Worm (Caenorhabditis elegans): ENCODE measurements around the gene cdr-4.

cdr-4 gene

ce11 chrV:12417277-12417676 is 8.9 kb upstream of the cdr-4 start, which contains the start of gene cdr-3:
cdr-3 (minus strand) TSS chrV:12417377.
- TF ChIP-seq him-1 (tag; optimal IDR thresholded peaks at IDR 0.05) = no peak
- TF ChIP-seq dao-5 (tag; optimal IDR thresholded peaks at IDR 0.05) = no peak
- TF ChIP-seq W03F9.2 (tag; optimal IDR thresholded peaks at IDR 0.05) = no peak

DNA sequence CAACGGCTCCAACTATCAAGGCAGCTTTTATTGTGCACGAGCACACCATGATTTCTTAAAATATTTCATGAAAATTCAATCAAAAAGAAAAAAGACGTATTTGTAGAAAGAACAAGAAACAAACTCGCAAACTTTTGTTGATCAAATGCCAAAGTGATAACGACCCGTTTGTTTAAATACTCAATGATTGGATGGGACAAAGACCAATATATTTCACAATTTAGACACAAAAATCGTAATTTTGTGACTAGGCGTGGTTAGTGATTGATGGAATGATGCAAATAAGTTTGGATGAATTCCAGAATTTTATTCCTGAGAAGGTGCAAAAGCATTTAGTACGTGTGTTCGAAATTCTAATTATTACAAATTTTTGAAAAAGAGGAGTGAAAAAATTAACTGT is 7.2 kb upstream of the cdr-4 start, which contains the start of gene cdr-2:
Gene cdr-2, minus strand, starts transcription at position 54 of the 400 bp plus-strand sequence.
- TF ChIP-seq him-1 (tag; optimal IDR thresholded peaks at IDR 0.05) (no peak), dao-5 (tag; optimal IDR thresholded peaks at IDR 0.05) (no peak), W03F9.2 (tag; optimal IDR thresholded peaks at IDR 0.05) (no peak)

DNA sequence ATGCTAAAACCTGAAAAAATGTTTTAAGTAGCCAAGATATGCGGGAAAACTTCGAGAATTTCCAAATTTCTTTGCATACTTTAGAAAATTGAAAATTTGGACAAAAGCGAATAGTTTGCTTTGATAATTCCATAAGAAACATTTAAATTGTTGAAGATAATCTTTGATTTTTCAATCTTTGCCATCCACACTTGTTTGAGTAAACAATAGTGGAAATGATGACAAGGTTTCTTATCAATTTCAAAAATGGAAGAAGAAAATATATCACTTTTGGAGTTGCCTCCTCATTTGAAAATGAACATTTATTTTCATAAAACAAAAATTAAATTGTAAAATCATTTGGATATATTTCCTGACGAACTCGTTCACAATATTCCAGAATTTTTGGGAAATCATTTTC is 5.9 kb upstream of the cdr-4 start:
- TF ChIP-seq dao-5 (tag; optimal IDR thresholded peaks at IDR 0.05) (no peak), him-1 (tag; optimal IDR thresholded peaks at IDR 0.05) (no peak), W03F9.2 (tag; optimal IDR thresholded peaks at IDR 0.05) (no peak)

DNA sequence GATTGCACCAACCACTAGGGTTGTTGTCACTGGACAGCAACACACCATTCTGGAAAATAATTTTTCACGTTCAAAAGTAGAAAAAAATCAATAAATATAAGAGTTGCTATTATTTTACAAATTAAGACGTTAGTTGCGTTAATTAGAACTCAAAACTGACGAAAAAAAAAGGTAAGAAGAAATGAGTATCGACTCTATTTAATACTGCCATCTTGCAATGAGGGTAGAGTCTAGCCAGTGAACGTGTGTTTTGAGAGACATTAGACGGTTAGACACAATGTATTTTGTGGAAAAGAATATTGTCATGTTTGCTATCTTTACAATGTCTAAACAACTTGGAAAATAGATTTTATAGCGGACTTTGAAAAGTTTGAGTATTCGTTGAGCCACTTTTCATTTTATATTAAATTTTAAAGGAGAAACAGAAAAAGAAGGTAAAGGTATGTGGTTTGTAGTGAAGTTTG is 5.3 kb upstream of the cdr-4 start, which contains the start of gene cdr-6:
Gene cdr-6, minus strand, starts transcription at position 51 of the 464 bp plus-strand sequence.
- TF ChIP-seq him-1 (tag; optimal IDR thresholded peaks at IDR 0.05) (no peak), W03F9.2 (tag; optimal IDR thresholded peaks at IDR 0.05) (no peak), dao-5 (tag; optimal IDR thresholded peaks at IDR 0.05) (no peak)

- TF ChIP-seq dao-5 (tag; optimal IDR thresholded peaks at IDR 0.05) = no peak
- TF ChIP-seq him-1 (tag; optimal IDR thresholded peaks at IDR 0.05) = no peak
- TF ChIP-seq W03F9.2 (tag; optimal IDR thresholded peaks at IDR 0.05) = no peak
Observed at ce11 chrV:12412321-12412720, 3.9 kb upstream of the cdr-4 start.

- TF ChIP-seq dao-5 (tag; optimal IDR thresholded peaks at IDR 0.05) = no peak
- no peak for TF ChIP-seq him-1 (tag; optimal IDR thresholded peaks at IDR 0.05)
- no peak for TF ChIP-seq W03F9.2 (tag; optimal IDR thresholded peaks at IDR 0.05)
Observed at ce11 chrV:12411909-12412308, 3.5 kb upstream of the cdr-4 start, which contains the start of gene cdr-7. cdr-7 (minus strand) TSS chrV:12412113.

ce11 chrV:12410416-12411001 is 2.1 kb upstream of the cdr-4 start, which contains the start of gene hrg-2:
hrg-2 (minus strand) TSS chrV:12410513.
- TF ChIP-seq W03F9.2 (tag; optimal IDR thresholded peaks at IDR 0.05) = no peak
- no peak for TF ChIP-seq dao-5 (tag; optimal IDR thresholded peaks at IDR 0.05)

DNA sequence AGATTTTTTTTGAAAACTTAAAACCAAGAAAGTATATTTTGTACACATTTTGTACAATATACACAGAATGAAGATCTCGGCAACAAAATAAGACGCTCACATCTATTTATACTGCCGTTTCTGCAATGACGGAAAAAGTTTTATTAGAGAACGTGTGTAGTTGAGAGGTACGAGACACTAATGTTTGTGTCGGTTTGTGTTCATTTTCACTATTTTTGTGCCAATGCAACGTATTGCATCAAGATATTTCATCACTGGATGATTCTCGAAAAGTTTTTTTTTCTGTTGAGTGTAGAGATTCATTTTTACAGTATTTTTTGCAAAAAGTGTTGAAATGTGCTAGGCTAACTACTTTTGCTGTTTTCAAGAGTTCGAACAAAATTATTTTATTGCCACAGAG is 571 bp upstream of the cdr-4 start:
- TF ChIP-seq W03F9.2 (tag; optimal IDR thresholded peaks at IDR 0.05) = no peak
- no peak for TF ChIP-seq him-1 (tag; optimal IDR thresholded peaks at IDR 0.05)
- TF ChIP-seq dao-5 (tag; optimal IDR thresholded peaks at IDR 0.05) = no peak

DNA sequence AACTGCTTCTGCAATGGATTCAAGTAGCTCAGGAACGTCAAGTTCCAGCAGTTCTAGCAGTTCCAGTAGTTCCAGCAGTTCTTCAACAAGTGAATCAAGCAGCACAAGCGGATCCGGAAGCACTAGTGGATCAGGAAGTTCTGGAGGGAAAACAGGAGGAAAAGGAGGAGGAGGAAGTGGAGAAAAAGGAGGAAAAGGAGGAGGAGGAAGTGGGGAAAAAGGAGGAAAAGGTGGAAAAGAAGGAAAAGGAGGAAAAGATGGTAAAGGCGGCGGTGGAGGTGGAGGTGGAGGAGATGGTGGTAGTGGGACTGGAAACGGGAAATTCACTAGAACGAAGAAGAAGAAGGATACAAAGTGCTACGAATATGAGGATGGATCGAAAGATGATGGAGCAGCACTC is 1.9 kb downstream of the cdr-4 start:
- no peak for TF ChIP-seq W03F9.2 (tag; optimal IDR thresholded peaks at IDR 0.05)

DNA sequence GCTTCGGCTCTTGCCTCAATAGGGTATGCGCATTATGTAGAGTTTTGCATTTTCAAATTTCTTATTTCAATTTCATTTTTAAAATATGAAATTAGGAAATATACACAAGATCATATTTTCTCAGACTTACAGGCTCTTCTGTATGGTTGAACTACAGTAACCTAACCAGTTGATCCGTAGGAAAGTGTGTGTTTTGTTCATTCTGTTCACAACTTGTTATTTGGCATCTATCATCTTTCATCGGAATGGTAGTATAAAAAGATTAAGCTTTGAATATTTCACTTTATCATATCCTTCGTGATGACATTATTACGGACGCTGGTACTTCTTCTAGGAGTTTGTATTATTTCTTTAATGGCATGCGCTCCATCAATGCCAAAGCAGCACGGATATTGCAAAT is 2.5 kb downstream of the cdr-4 start, which contains the start of gene K01D12.10:
Gene K01D12.10, plus strand, starts transcription at position 301 of the 400 bp plus-strand sequence.
- no peak for TF ChIP-seq him-1 (tag; optimal IDR thresholded peaks at IDR 0.05)
- no peak for TF ChIP-seq dao-5 (tag; optimal IDR thresholded peaks at IDR 0.05)
- no peak for TF ChIP-seq W03F9.2 (tag; optimal IDR thresholded peaks at IDR 0.05)

DNA sequence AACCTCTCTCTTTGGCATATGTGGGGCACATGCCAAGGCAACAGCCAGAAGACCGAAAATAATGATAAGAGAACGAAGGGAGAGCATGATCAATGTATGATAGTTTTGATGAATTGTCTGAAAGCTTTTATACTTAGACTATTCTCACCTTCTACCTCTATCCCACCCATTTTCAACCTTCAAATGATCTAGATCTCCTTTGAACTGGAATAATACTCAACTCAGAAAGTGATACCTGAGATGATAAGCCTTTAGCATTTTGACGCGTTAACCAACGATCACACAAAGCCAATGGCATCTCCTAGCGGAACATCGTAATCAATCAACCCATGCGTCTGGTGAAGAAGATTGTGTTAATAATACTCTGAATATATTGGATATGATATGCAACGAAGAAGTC is 3.9 kb downstream of the cdr-4 start, which contains the start of gene K01D12.9:
Gene K01D12.9, minus strand, starts transcription at position 101 of the 400 bp plus-strand sequence.
- TF ChIP-seq W03F9.2 (tag; optimal IDR thresholded peaks at IDR 0.05) (no peak), him-1 (tag; optimal IDR thresholded peaks at IDR 0.05) (no peak), dao-5 (tag; optimal IDR thresholded peaks at IDR 0.05) (no peak)

DNA sequence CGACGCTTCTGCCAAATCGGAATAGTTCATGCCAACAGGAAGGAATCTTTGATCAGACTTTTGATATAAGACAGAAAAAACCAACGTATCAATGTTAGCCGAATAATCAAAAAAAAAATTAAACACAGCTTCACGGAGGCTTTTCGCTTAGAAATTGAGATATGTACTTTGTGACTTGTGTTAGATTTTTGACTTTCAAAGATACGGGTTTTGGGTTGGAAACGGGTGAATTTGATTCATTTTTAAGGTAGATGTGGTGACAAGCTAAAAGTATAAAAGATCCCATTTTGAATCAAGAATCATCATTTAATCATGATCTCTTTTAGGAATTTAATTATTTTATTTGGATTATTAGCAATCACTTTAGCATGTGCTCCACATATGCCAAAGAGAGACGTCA is 6.1 kb downstream of the cdr-4 start, which contains the start of gene K01D12.8:
Gene K01D12.8, plus strand, starts transcription at position 301 of the 400 bp plus-strand sequence.
- TF ChIP-seq him-1 (tag; optimal IDR thresholded peaks at IDR 0.05) (no peak), W03F9.2 (tag; optimal IDR thresholded peaks at IDR 0.05) (no peak)

DNA sequence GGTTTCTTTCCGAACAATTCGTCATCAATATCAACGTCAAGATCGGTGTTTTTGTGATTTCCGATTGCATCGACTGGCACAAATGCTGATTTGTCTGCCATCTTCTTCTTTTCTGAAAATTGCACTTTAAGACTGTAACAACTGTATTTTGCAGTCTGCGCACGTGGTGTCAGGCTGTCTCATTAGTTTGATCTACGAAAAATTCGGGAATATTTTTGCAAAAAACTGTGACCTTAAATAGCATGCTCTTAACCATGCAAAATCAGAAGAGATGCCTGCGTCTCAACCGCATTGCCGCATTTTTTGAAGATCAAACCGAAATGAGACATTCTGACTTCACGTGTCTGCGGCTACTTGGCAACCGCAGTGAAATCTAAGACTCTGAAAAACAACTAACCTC is 7.0 kb downstream of the cdr-4 start, which contains the start of gene K01D12.7:
Gene K01D12.7, minus strand, starts transcription at position 101 of the 400 bp plus-strand sequence.
- TF ChIP-seq W03F9.2 (tag; optimal IDR thresholded peaks at IDR 0.05) = no peak
- no peak for TF ChIP-seq dao-5 (tag; optimal IDR thresholded peaks at IDR 0.05)
- no peak for TF ChIP-seq him-1 (tag; optimal IDR thresholded peaks at IDR 0.05)

DNA sequence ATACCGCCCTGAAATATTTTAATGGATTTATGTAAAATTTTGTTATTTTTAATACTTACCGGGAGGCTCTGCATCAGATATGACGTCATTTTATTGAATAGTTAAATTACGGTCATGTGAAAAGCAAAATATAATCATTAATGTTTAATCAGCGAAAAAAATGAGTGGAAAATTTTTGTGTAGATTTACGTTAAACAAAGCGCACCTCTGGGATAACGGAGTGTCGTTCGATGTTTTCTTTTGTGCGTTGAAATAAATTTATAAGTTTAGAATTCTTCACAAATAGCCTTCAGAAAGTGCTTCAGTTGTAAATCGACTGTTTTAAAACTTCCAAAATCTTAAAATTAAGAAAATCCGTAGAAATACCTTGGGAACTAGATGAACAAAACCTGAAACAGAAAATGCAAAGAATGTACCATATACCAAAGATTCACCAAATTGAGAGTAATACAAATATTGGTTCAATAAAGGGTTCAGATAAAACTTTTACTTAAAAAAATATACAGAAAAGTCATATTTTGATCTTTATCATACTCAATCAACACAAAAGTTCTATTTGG is 7.7 kb downstream of the cdr-4 start, which contains the start of the genes K01D12.20 and miga-1:
Gene K01D12.20, minus strand, starts transcription at position 138 of the 560 bp plus-strand sequence.
Gene miga-1, minus strand, starts transcription at position 183 of the 560 bp plus-strand sequence.
- TF ChIP-seq W03F9.2 (tag; optimal IDR thresholded peaks at IDR 0.05) (no peak), dao-5 (tag; optimal IDR thresholded peaks at IDR 0.05) (no peak), him-1 (tag; optimal IDR thresholded peaks at IDR 0.05) (no peak)

All from whole organism, L4/young adult.